Worm (Caenorhabditis elegans): ENCODE measurements around the gene Y75B8A.18.

DNA sequence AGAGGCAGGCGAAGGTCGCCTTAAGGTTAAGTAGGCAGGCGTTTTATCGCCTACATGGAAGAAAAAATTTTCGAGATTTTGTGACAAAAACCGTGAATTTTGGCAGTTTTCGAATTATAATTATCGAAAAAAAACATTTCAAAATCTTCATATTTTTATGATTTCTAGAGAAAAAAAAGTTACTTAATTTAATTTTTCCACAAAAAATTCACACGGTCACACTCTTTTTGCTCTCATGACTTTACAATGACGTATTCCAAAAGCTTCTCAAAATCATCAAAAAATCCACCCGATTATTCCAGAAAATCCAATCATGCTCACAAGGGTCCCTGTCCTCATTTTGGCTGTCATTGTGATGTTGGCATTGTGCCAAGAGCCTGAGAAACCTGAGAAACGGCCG is 39.9 kb downstream of the Y75B8A.18 start, which contains the start of gene lury-1:
- TF ChIP-seq ceh-82 (tag; optimal IDR thresholded peaks at IDR 0.05) (no peak), aly-2 (tag; optimal IDR thresholded peaks at IDR 0.05) (no peak)
